Worm (Caenorhabditis elegans): ENCODE data around the gene R05G6.4.

- no peak for TF ChIP-seq hmbx-1 (tag; optimal IDR thresholded peaks at IDR 0.05)
- TF ChIP-seq ama-1 (optimal IDR thresholded peaks at IDR 0.05): no peak
- TF ChIP-seq ets-7 (tag; optimal IDR thresholded peaks at IDR 0.05): no peak
- no peak for TF ChIP-seq hnd-1 (tag; optimal IDR thresholded peaks at IDR 0.05)
- TF ChIP-seq tbx-11 (GFP tag; IDR thresholded peaks at IDR 0.05): no peak
- no peak for TF ChIP-seq hmg-4 (GFP tag; optimal IDR thresholded peaks at IDR 0.05)
- TF ChIP-seq tbx-37 (GFP tag; conservative IDR thresholded peaks at IDR 0.05): no peak
- TF ChIP-seq sea-1 (GFP tag; conservative IDR thresholded peaks at IDR 0.05): no peak
- no peak for TF ChIP-seq pes-1 (GFP tag; IDR thresholded peaks at IDR 0.05)
- no peak for TF ChIP-seq B0310.2 (tag; optimal IDR thresholded peaks at IDR 0.05)
Measured at ce11 chrIV:7510829-7511228, 2.2 kb upstream of the R05G6.4 start.
